Worm (Caenorhabditis elegans) whole organism, L4 larva: Measurements from ENCODE around the gene polq-1.

Source experiments
- ama-1 ChIP-seq: fragments of 150-350 bp; optimal IDR thresholded peaks from 2 replicates; lab custom pipeline; 2014; ENCODE audit warnings: inconsistent platforms, mixed read lengths
- jun-1 ChIP-seq: fragments of 150-350 bp; optimal IDR thresholded peaks from 2 replicates; lab custom pipeline; 2014; ENCODE audit warnings: missing biosample characterization, missing genetic modification reagents, missing genetic modification characterization
- mep-1 ChIP-seq: fragments of 150-350 bp; sonication (generic microtip); optimal IDR thresholded peaks from 3 replicates; lab custom pipeline; 2014; ENCODE audit warnings: missing biosample characterization, missing genetic modification characterization
- nhr-237 ChIP-seq: sonication (generic microtip); optimal IDR thresholded peaks from 2 replicates; lab custom pipeline; 2017; ENCODE audit warnings: missing biosample characterization, missing genetic modification characterization
- nhr-76 ChIP-seq: fragments of 150-350 bp; optimal IDR thresholded peaks from 2 replicates; lab custom pipeline; 2014; ENCODE audit warnings: missing biosample characterization, missing genetic modification characterization
- pqm-1 ChIP-seq: sonication (generic microtip); optimal IDR thresholded peaks from 2 replicates; lab custom pipeline; 2017; ENCODE audit warnings: missing biosample characterization, missing genetic modification characterization

DNA sequence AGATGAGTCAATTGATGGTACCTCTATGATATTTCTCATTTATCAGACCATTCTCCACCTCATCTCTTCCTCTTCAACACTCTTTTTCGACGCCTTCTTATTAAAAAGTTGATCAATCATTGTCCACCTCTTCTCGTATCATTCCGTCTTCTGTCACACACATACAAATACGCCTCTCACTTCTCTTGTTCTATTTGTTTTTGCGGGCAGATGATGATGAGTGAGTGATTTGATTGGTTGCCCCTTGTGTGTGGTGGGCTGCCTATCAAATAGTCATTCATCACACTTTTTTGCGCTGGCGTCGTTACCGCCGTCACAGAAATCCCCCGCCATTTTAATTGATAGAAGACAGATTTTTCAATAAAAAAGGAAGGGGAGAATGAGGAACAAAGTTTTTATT is 9.7 kb upstream of the polq-1 start:
- TF ChIP-seq ama-1 (lab: Kevin White, UChicago) (no peak), jun-1 (tag; lab: Kevin White, UChicago) (no peak), nhr-237 (tag; lab: Kevin White, UChicago) (no peak), mep-1 (no peak), nhr-76 (no peak), pqm-1 (tag; lab: Kevin White, UChicago) (no peak)
